Fruit fly (Drosophila melanogaster) Kc167 (cell line): ENCODE measurements around the gene CG11360.

Experiments used
- Sin3A ChIP-seq: fragments of >200 bp; optimal IDR thresholded peaks from 2 replicates; lab custom pipeline; 2018; ENCODE audit warnings: missing external identifiers
- h ChIP-seq: fragments of >200 bp; optimal IDR thresholded peaks from 3 replicates; lab custom pipeline; 2018; ENCODE audit warnings: missing external identifiers
- insv ChIP-seq: fragments of >200 bp; optimal IDR thresholded peaks from 3 replicates; lab custom pipeline; 2018; ENCODE audit warnings: missing external identifiers
- psq ChIP-seq: fragments of >200 bp; optimal IDR thresholded peaks from 2 replicates; lab custom pipeline; 2017; ENCODE audit warnings: missing external identifiers
- ttk ChIP-seq: sonication (Bioruptor generic); optimal IDR thresholded peaks from 2 replicates; lab custom pipeline; 2017; ENCODE audit warnings: missing external identifiers

- TF ChIP-seq Sin3A (no peak), ttk (lab: Kevin White, UChicago) (no peak), psq (no peak), insv (lab: Kevin White, UChicago) (no peak), h (no peak)
Observed at dm6 chr4:694917-695720, 24.2 kb downstream of the CG11360 start.
